Fruit fly (Drosophila melanogaster): Measurements from ENCODE around the gene CG9391.
A peak's percentile ranks its signal among the peaks of the same experiment; 100 is the strongest.

dm6 chr3L:21253761-21254523 lies 14.2 kb downstream of the CG9391 start:
- peak; percentile 82 for TF ChIP-seq eg (GFP tag; IDR thresholded peaks at IDR 0.05)
- TF ChIP-seq CG6792 (GFP tag; optimal IDR thresholded peaks at IDR 0.05), result peak; percentile 99
- TF ChIP-seq Smox (GFP tag; optimal IDR thresholded peaks at IDR 0.05), result peak; percentile 99
- TF ChIP-seq Sox14 (GFP tag; optimal IDR thresholded peaks at IDR 0.05), result peak; percentile 98
- TF ChIP-seq Lpt (GFP tag; optimal IDR thresholded peaks at IDR 0.05), result peak; percentile 89
- TF ChIP-seq Ets21C (GFP tag; optimal IDR thresholded peaks at IDR 0.05), result peak; percentile 98
- peak; percentile 98 for TF ChIP-seq OdsH (GFP tag; optimal IDR thresholded peaks at IDR 0.05)
- peak; percentile 72 for TF ChIP-seq Gug (GFP tag; IDR thresholded peaks at IDR 0.05)

Data from whole organism, prepupa.